Fruit fly (Drosophila melanogaster): ENCODE measurements around the gene Nuak.

Nuak gene

dm6 chr3R:10263972-10264536 lies at the start of gene Nuak (continued):
- TF ChIP-seq pzg (GFP tag; optimal IDR thresholded peaks at IDR 0.05) (peak; percentile 90), Dll (GFP tag; IDR thresholded peaks at IDR 0.05; ENCODE audit: partially characterized antibody) (no peak), ATbp (GFP tag; optimal IDR thresholded peaks at IDR 0.05) (peak; percentile 50), Lhr (GFP tag; optimal IDR thresholded peaks at IDR 0.05) (peak; percentile 88), Trl (optimal IDR thresholded peaks at IDR 0.05) (no peak), Trl (GFP tag; optimal IDR thresholded peaks at IDR 0.05) (peak; percentile 94), CG4360 (GFP tag; IDR thresholded peaks at IDR 0.05) (no peak), HLH3B (GFP tag; IDR thresholded peaks at IDR 0.05) (no peak), Eip74EF (GFP tag; optimal IDR thresholded peaks at IDR 0.05) (peak in 1 of 2 experiments; percentile 83), HLHmδ (GFP tag; optimal IDR thresholded peaks at IDR 0.05) (peak; percentile 92), Mad (GFP tag; optimal IDR thresholded peaks at IDR 0.05) (peak; percentile 80), wdn (GFP tag; IDR thresholded peaks at IDR 0.05) (no peak), CG14667 (GFP tag; IDR thresholded peaks at IDR 0.05) (no peak), gsb (GFP tag; IDR thresholded peaks at IDR 0.05) (no peak), CG7987 (GFP tag; optimal IDR thresholded peaks at IDR 0.05) (peak; percentile 79), hkb (optimal IDR thresholded peaks at IDR 0.05) (peak; percentile 84), hkb (GFP tag; IDR thresholded peaks at IDR 0.05) (no peak), Lpt (GFP tag; optimal IDR thresholded peaks at IDR 0.05) (no peak), CG6175 (GFP tag; IDR thresholded peaks at IDR 0.05) (no peak), CG7839 (tag; optimal IDR thresholded peaks at IDR 0.05) (peak; percentile 96), Camta (GFP tag; optimal IDR thresholded peaks at IDR 0.05) (peak; percentile 90), CG2889 (GFP tag; IDR thresholded peaks at IDR 0.05) (no peak), Stat92E (GFP tag; optimal IDR thresholded peaks at IDR 0.05) (peak in 1 of 3 experiments; percentile 81), nom (GFP tag; optimal IDR thresholded peaks at IDR 0.05) (peak; percentile 46), CrebB (tag; optimal IDR thresholded peaks at IDR 0.05) (peak; percentile 72), CG12071 (GFP tag; optimal IDR thresholded peaks at IDR 0.05) (peak; percentile 70), CG1603 (tag; optimal IDR thresholded peaks at IDR 0.05) (peak; percentile 74), seq (GFP tag; IDR thresholded peaks at IDR 0.05) (no peak), CG4617 (GFP tag; optimal IDR thresholded peaks at IDR 0.05; ENCODE audit: borderline replicate concordance) (peak; percentile 86), Six4 (GFP tag; optimal IDR thresholded peaks at IDR 0.05) (peak; percentile 87), CG9609 (GFP tag; optimal IDR thresholded peaks at IDR 0.05) (peak; percentile 93), MTF-1 (GFP tag; optimal IDR thresholded peaks at IDR 0.05; ENCODE audit: borderline replicate concordance) (peak; percentile 96), Sox102F (GFP tag; optimal IDR thresholded peaks at IDR 0.05) (peak; percentile 80), ssp (GFP tag; IDR thresholded peaks at IDR 0.05) (no peak), Fer3 (tag; optimal IDR thresholded peaks at IDR 0.05) (peak; percentile 83), CG14965 (GFP tag; optimal IDR thresholded peaks at IDR 0.05; ENCODE audit: borderline replicate concordance) (peak; percentile 40), shn (GFP tag; optimal IDR thresholded peaks at IDR 0.05) (peak; percentile 96), CG12942 (GFP tag; optimal IDR thresholded peaks at IDR 0.05) (peak; percentile 87), Hr51 (GFP tag; optimal IDR thresholded peaks at IDR 0.05) (peak; percentile 77 to 93), PHDP (tag; optimal IDR thresholded peaks at IDR 0.05) (peak; percentile 83), Meics (GFP tag; optimal IDR thresholded peaks at IDR 0.05) (peak; percentile 84), CG7963 (GFP tag; IDR thresholded peaks at IDR 0.05; ENCODE audit: partially characterized antibody) (no peak), dm (GFP tag; optimal IDR thresholded peaks at IDR 0.05) (peak; percentile 85), chn (GFP tag; optimal IDR thresholded peaks at IDR 0.05) (peak; percentile 94), CG6813 (GFP tag; optimal IDR thresholded peaks at IDR 0.05) (peak; percentile 32), HLH54F (GFP tag; optimal IDR thresholded peaks at IDR 0.05) (peak; percentile 96), Poxn (GFP tag; IDR thresholded peaks at IDR 0.05) (no peak), so (GFP tag; IDR thresholded peaks at IDR 0.05) (no peak), CG18476 (GFP tag; optimal IDR thresholded peaks at IDR 0.05) (peak; percentile 78), maf-S (GFP tag; optimal IDR thresholded peaks at IDR 0.05) (peak; percentile 87)

Measured in whole organism, embryonic.